Worm (Caenorhabditis elegans): ENCODE results near the gene rfc-1.

ce11 chrV:14594103-14594502, 51.7 kb downstream of the rfc-1 start:
- TF ChIP-seq elt-1 (tag; optimal IDR thresholded peaks at IDR 0.05) (no peak), ztf-11 (tag; optimal IDR thresholded peaks at IDR 0.05) (no peak), snpc-4 (tag; optimal IDR thresholded peaks at IDR 0.05) (no peak), fos-1 (tag; optimal IDR thresholded peaks at IDR 0.05) (no peak), dmd-4 (tag; optimal IDR thresholded peaks at IDR 0.05) (no peak), unc-62 (GFP tag; optimal IDR thresholded peaks at IDR 0.05) (no peak), nhr-11 (tag; optimal IDR thresholded peaks at IDR 0.05) (no peak), zag-1 (tag; optimal IDR thresholded peaks at IDR 0.05) (no peak), nhr-77 (tag; optimal IDR thresholded peaks at IDR 0.05) (no peak), nhr-237 (tag; optimal IDR thresholded peaks at IDR 0.05) (no peak), ceh-16 (tag; optimal IDR thresholded peaks at IDR 0.05) (no peak)

All from whole organism, L2 larva.